Fruit fly (Drosophila melanogaster) whole organism, embryonic: ENCODE results near the gene CG8952.

Experiments used
- BEAF-32 ChIP-seq: fragments of 200-800 bp; sonication (Bioruptor generic); optimal IDR thresholded peaks from 3 replicates; lab custom pipeline; 2017; ENCODE audit warnings: missing biosample characterization, missing genetic modification characterization, mild to moderate bottlenecking, moderate library complexity, missing genetic modification reagents
- CG1024 ChIP-seq: fragments of 200-800 bp; sonication (Bioruptor generic); IDR thresholded peaks from 2 replicates; pipeline ENCODE4 v1.3.6; 2022; ENCODE audit warnings: missing biosample characterization, missing genetic modification characterization
- CG10654 ChIP-seq: fragments of 200-800 bp; sonication (Bioruptor generic); optimal IDR thresholded peaks from 2 replicates; lab custom pipeline; 2016; ENCODE audit warnings: missing biosample characterization, missing genetic modification characterization
- CG11695 ChIP-seq: fragments of 200-800 bp; sonication (Bioruptor generic); IDR thresholded peaks from 3 replicates; pipeline ENCODE4 v1.3.6; 2022; ENCODE audit warnings: missing biosample characterization, missing genetic modification characterization
- CG12744 ChIP-seq: fragments of 200-800 bp; sonication (Bioruptor generic); optimal IDR thresholded peaks from 2 replicates; lab custom pipeline; 2016; ENCODE audit warnings: missing biosample characterization, missing genetic modification characterization
- CG13287 ChIP-seq: fragments of 200-800 bp; sonication (Bioruptor generic); IDR thresholded peaks from 2 replicates; pipeline ENCODE4 v1.3.6; 2022; ENCODE audit warnings: missing biosample characterization, missing genetic modification characterization; ENCODE audit not compliant: partially characterized antibody
- CG14014 ChIP-seq: fragments of 200-800 bp; sonication (Bioruptor generic); IDR thresholded peaks from 2 replicates; pipeline ENCODE4 v1.3.6; 2022; ENCODE audit warnings: missing biosample characterization, missing genetic modification characterization
- CG15514 ChIP-seq: fragments of 200-800 bp; sonication (Bioruptor generic); optimal IDR thresholded peaks from 3 replicates; lab custom pipeline; 2017; ENCODE audit warnings: missing biosample characterization, missing genetic modification characterization, mild to moderate bottlenecking, moderate library complexity, missing genetic modification reagents
- CG16813 ChIP-seq: fragments of 200-800 bp; sonication (Bioruptor generic); IDR thresholded peaks from 3 replicates; pipeline ENCODE4 v1.3.6; 2022; ENCODE audit warnings: missing biosample characterization, missing genetic modification characterization; ENCODE audit not compliant: partially characterized antibody
- CG2116 ChIP-seq: fragments of 200-800 bp; sonication (Bioruptor generic); optimal IDR thresholded peaks from 3 replicates; lab custom pipeline; 2018; ENCODE audit warnings: missing biosample characterization, mild to moderate bottlenecking, missing genetic modification characterization
- CG3163 ChIP-seq: fragments of 200-800 bp; sonication (Bioruptor generic); optimal IDR thresholded peaks from 3 replicates; lab custom pipeline; 2016; ENCODE audit warnings: missing biosample characterization, missing genetic modification characterization
- CG34224 ChIP-seq: fragments of 200-800 bp; sonication (Bioruptor generic); IDR thresholded peaks from 3 replicates; pipeline ENCODE4 v1.3.6; 2022; ENCODE audit warnings: missing biosample characterization, missing genetic modification characterization; ENCODE audit not compliant: partially characterized antibody
- CG34376 ChIP-seq: fragments of 200-800 bp; sonication (Bioruptor generic); optimal IDR thresholded peaks from 2 replicates; lab custom pipeline; 2018; ENCODE audit warnings: missing biosample characterization, mild to moderate bottlenecking, missing genetic modification characterization
- CG3726 ChIP-seq: fragments of 200-800 bp; sonication (Bioruptor generic); IDR thresholded peaks from 3 replicates; pipeline ENCODE4, ENCODE4 v1.3.6; 2022; ENCODE audit warnings: missing biosample characterization, missing genetic modification characterization
- CG5953 ChIP-seq: fragments of 200-800 bp; sonication (Bioruptor generic); IDR thresholded peaks from 2 replicates; pipeline ENCODE4 v1.3.6; 2022; ENCODE audit warnings: missing biosample characterization, missing genetic modification characterization
- CG6272 ChIP-seq: fragments of 200-800 bp; sonication (Bioruptor generic); IDR thresholded peaks from 2 replicates; pipeline ENCODE4 v1.3.6; 2022; ENCODE audit warnings: missing biosample characterization, missing genetic modification characterization
- CG8765 ChIP-seq: fragments of 200-800 bp; sonication (Bioruptor generic); IDR thresholded peaks from 2 replicates; pipeline ENCODE4 v1.3.6; 2022; ENCODE audit warnings: missing biosample characterization, missing genetic modification characterization
- CG8924 ChIP-seq: fragments of 200-800 bp; optimal IDR thresholded peaks from 3 replicates; lab custom pipeline; 2019; ENCODE audit warnings: missing biosample characterization, mild to moderate bottlenecking, missing genetic modification characterization, moderate library complexity
- CG9437 ChIP-seq: fragments of 200-800 bp; sonication (Bioruptor generic); optimal IDR thresholded peaks from 2 replicates; lab custom pipeline; 2018; ENCODE audit warnings: missing biosample characterization, mild to moderate bottlenecking, missing genetic modification characterization
- Dll ChIP-seq: fragments of 200-800 bp; sonication (Bioruptor generic); IDR thresholded peaks from 4 replicates; pipeline ENCODE4 v1.3.6; 2022; ENCODE audit warnings: missing biosample characterization, missing genetic modification characterization; ENCODE audit not compliant: partially characterized antibody
- Dref ChIP-seq: fragments of 200-800 bp; sonication (Bioruptor generic); IDR thresholded peaks from 2 replicates; pipeline ENCODE4 v1.3.6; 2022; ENCODE audit warnings: missing biosample characterization, missing genetic modification characterization
- Hand ChIP-seq: fragments of 200-800 bp; sonication (Bioruptor generic); optimal IDR thresholded peaks from 2 replicates; lab custom pipeline; 2017; ENCODE audit warnings: mild to moderate bottlenecking, missing biosample characterization, missing genetic modification reagents, missing genetic modification characterization
- Hr78 ChIP-seq, 2 experiments: fragments of 200-800 bp in 1 of 2; fragments of >200 bp in 1 of 2; sonication (Bioruptor generic) in 1 of 2; optimal IDR thresholded peaks; 2 replicates each; lab custom pipeline; 2017 to 2019; ENCODE audit warnings: missing biosample characterization in 2 of 2, missing genetic modification characterization in 2 of 2, mild to moderate bottlenecking in 1 of 2, moderate library complexity in 1 of 2
- MBD-R2 ChIP-seq: fragments of 200-800 bp; sonication (Bioruptor generic); IDR thresholded peaks from 2 replicates; pipeline ENCODE4 v1.3.6; 2022; ENCODE audit warnings: missing biosample characterization, missing genetic modification characterization
- MESR4 ChIP-seq: fragments of 200-800 bp; sonication (Bioruptor generic); optimal IDR thresholded peaks from 2 replicates; lab custom pipeline; 2018; ENCODE audit warnings: missing biosample characterization, mild to moderate bottlenecking, missing genetic modification characterization, moderate library complexity
- Nf-YA ChIP-seq: fragments of 200-800 bp; sonication (Bioruptor generic); IDR thresholded peaks from 2 replicates; pipeline ENCODE4 v1.3.6; 2022; ENCODE audit warnings: missing biosample characterization, missing genetic modification characterization
- Pdp1 ChIP-seq, 2 experiments: fragments of 200-800 bp; sonication (Bioruptor generic); optimal IDR thresholded peaks; 3 replicates each; lab custom pipeline; 2016; ENCODE audit warnings: missing biosample characterization in 2 of 2, missing genetic modification characterization in 2 of 2, mild to moderate bottlenecking in 1 of 2, moderate library complexity in 1 of 2
- Scr ChIP-seq: fragments of 200-800 bp; sonication (Bioruptor generic); IDR thresholded peaks from 2 replicates; pipeline ENCODE4 v1.3.6; 2022; ENCODE audit warnings: missing biosample characterization, missing genetic modification characterization; ENCODE audit not compliant: partially characterized antibody
- Side ChIP-seq: fragments of 200-800 bp; sonication (Bioruptor generic); optimal IDR thresholded peaks from 2 replicates; lab custom pipeline; 2016; ENCODE audit warnings: missing biosample characterization, missing genetic modification characterization
- bowl ChIP-seq: fragments of 200-800 bp; sonication (Bioruptor generic); IDR thresholded peaks from 2 replicates; pipeline ENCODE4 v1.3.6; 2022; ENCODE audit warnings: missing biosample characterization, missing genetic modification characterization
- cato ChIP-seq: fragments of 200-800 bp; sonication (Bioruptor generic); optimal IDR thresholded peaks from 2 replicates; lab custom pipeline; 2016; ENCODE audit warnings: missing biosample characterization, missing genetic modification characterization, borderline replicate concordance
- dm ChIP-seq: fragments of 200-800 bp; sonication (Bioruptor generic); optimal IDR thresholded peaks from 3 replicates; lab custom pipeline; 2016; ENCODE audit warnings: missing biosample characterization, missing genetic modification characterization
- dpn ChIP-seq, 2 experiments: fragments of 200-800 bp; sonication (Bioruptor generic); optimal IDR thresholded peaks; 3 replicates each; lab custom pipeline; 2016; ENCODE audit warnings: missing biosample characterization in 2 of 2, missing genetic modification characterization in 2 of 2
- gfzf ChIP-seq: fragments of 200-800 bp; sonication (Bioruptor generic); optimal IDR thresholded peaks from 2 replicates; lab custom pipeline; 2016; ENCODE audit warnings: missing biosample characterization, mild to moderate bottlenecking, missing genetic modification characterization, moderate library complexity
- inv ChIP-seq: fragments of 200-800 bp; sonication (Bioruptor generic); IDR thresholded peaks from 2 replicates; pipeline ENCODE4 v1.3.6; 2022; ENCODE audit warnings: missing biosample characterization, missing genetic modification characterization; ENCODE audit not compliant: partially characterized antibody
- nerfin-2 ChIP-seq: fragments of 200-800 bp; sonication (Bioruptor generic); IDR thresholded peaks from 2 replicates; pipeline ENCODE4 v1.3.6; 2022; ENCODE audit warnings: missing biosample characterization, missing genetic modification characterization; ENCODE audit not compliant: partially characterized antibody
- nmo ChIP-seq: fragments of 200-800 bp; sonication (Bioruptor generic); optimal IDR thresholded peaks from 2 replicates; lab custom pipeline; 2018; ENCODE audit warnings: missing biosample characterization, mild to moderate bottlenecking, missing genetic modification characterization, moderate library complexity
- pfk ChIP-seq: fragments of 200-800 bp; sonication (Bioruptor generic); optimal IDR thresholded peaks from 2 replicates; lab custom pipeline; 2018; ENCODE audit warnings: missing biosample characterization, mild to moderate bottlenecking, missing genetic modification characterization, moderate library complexity
- pros ChIP-seq: fragments of 200-800 bp; sonication (Bioruptor generic); optimal IDR thresholded peaks from 3 replicates; lab custom pipeline; 2019; ENCODE audit warnings: missing biosample characterization, mild to moderate bottlenecking, missing genetic modification characterization, moderate library complexity
- scrt ChIP-seq: fragments of 200-800 bp; sonication (Bioruptor generic); optimal IDR thresholded peaks from 2 replicates; lab custom pipeline; 2018; ENCODE audit warnings: missing biosample characterization, mild to moderate bottlenecking, missing genetic modification characterization, moderate library complexity
- sens ChIP-seq: fragments of 200-800 bp; sonication (Bioruptor generic); peaks from one replicate; lab custom pipeline; 2016; ENCODE audit warnings: missing biosample characterization, missing genetic modification characterization
- slbo ChIP-seq: fragments of 200-800 bp; sonication (Bioruptor generic); IDR thresholded peaks from 2 replicates; pipeline ENCODE4 v1.3.6; 2022; ENCODE audit warnings: missing biosample characterization, missing genetic modification characterization
- so ChIP-seq: fragments of 200-800 bp; sonication (Bioruptor generic); IDR thresholded peaks from 3 replicates; pipeline ENCODE4 v1.3.6; 2022; ENCODE audit warnings: missing biosample characterization, missing genetic modification characterization
- sqz ChIP-seq: fragments of 200-800 bp; sonication (Bioruptor generic); optimal IDR thresholded peaks from 3 replicates; lab custom pipeline; 2018; ENCODE audit warnings: missing biosample characterization, mild to moderate bottlenecking, missing genetic modification characterization
- stc ChIP-seq: fragments of 200-800 bp; sonication (Bioruptor generic); IDR thresholded peaks from 2 replicates; pipeline ENCODE4 v1.3.6; 2022; ENCODE audit warnings: missing biosample characterization, missing genetic modification characterization
- stwl ChIP-seq: fragments of 200-800 bp; sonication (Bioruptor generic); optimal IDR thresholded peaks from 3 replicates; lab custom pipeline; 2018; ENCODE audit warnings: missing biosample characterization, mild to moderate bottlenecking, missing genetic modification characterization, moderate library complexity

Gene CG8952

dm6 chrX:15762723-15763122 lies 3.5 kb downstream of the CG8952 start, which contains the start of gene Polr3A (continued):
- TF ChIP-seq so (GFP tag; lab: Robert Waterston, UW) (no peak), nmo (no peak), CG3726 (no peak), Hand (GFP tag; lab: Kevin White, UChicago) (no peak), BEAF-32 (GFP tag; lab: Kevin White, UChicago) (peak; percentile 66), CG3163 (no peak), Side (GFP tag; lab: Kevin White, UChicago) (no peak), pfk (GFP tag; lab: Kevin White, UChicago) (peak; percentile 82), CG8765 (GFP tag; lab: Robert Waterston, UW) (no peak), Nf-YA (GFP tag; lab: Robert Waterston, UW) (no peak), dm (peak; percentile 27), CG6272 (GFP tag; lab: Robert Waterston, UW) (no peak)

dm6 chrX:15761298-15761640 lies 5.0 kb downstream of the CG8952 start:
- no peak for TF ChIP-seq CG14014 (GFP tag; lab: Robert Waterston, UW)
- no peak for TF ChIP-seq CG12744
- TF ChIP-seq CG9437 = no peak
- TF ChIP-seq CG34376 = no peak
- peak; percentile 32; the same call in 1 of the 2 replicates for TF ChIP-seq Scr
- TF ChIP-seq MESR4 = peak; percentile 53
- no peak for TF ChIP-seq pros (GFP tag; lab: Kevin White, UChicago)
- peak; percentile 11; the same call in 1 of the 2 replicates for TF ChIP-seq CG13287 (GFP tag; lab: Robert Waterston, UW)
- TF ChIP-seq nerfin-2 = no peak
- TF ChIP-seq inv = 0 out of 2 replicates have a peak, but pooled peaks have one; percentile 4
- peak; percentile 46 for TF ChIP-seq MBD-R2 (GFP tag; lab: Robert Waterston, UW)
- TF ChIP-seq Pdp1 (GFP tag; optimal IDR thresholded peaks at IDR 0.05; lab: Kevin White, UChicago) = peak in 1 of 2 experiments; percentile 87
- peak; percentile 55; the same call in 3 of the 4 replicates for TF ChIP-seq Dll (GFP tag; lab: Robert Waterston, UW)

- TF ChIP-seq CG34224 (peak; percentile 87), gfzf (peak; percentile 35), dpn (GFP tag; optimal IDR thresholded peaks at IDR 0.05; lab: Kevin White, UChicago) (no peak), scrt (GFP tag; lab: Kevin White, UChicago) (peak; percentile 61), Dref (peak; percentile 93), Dll (GFP tag; lab: Robert Waterston, UW) (peak; percentile 85; the same call in 3 of the 4 replicates), CG10654 (GFP tag; lab: Kevin White, UChicago) (no peak), CG11695 (GFP tag; lab: Robert Waterston, UW) (0 out of 3 replicates have a peak, but pooled peaks have one; percentile 22), CG15514 (peak; percentile 19), inv (peak; percentile 88), Hr78 (GFP tag; optimal IDR thresholded peaks at IDR 0.05; lab: Kevin White, UChicago) (peak in 1 of 2 experiments; percentile 23), CG8924 (tag; lab: Kevin White, UChicago) (peak; percentile 30), stwl (tag; lab: Kevin White, UChicago) (peak; percentile 16), slbo (GFP tag; lab: Robert Waterston, UW) (no peak), stc (GFP tag; lab: Robert Waterston, UW) (no peak), pfk (GFP tag; lab: Kevin White, UChicago) (peak; percentile 89), sens (peak; percentile 58), sqz (GFP tag; lab: Kevin White, UChicago) (peak; percentile 52), cato (GFP tag; lab: Kevin White, UChicago) (no peak), CG1024 (GFP tag; lab: Robert Waterston, UW) (peak; percentile 11; the same call in 1 of the 2 replicates), bowl (GFP tag; lab: Robert Waterston, UW) (no peak), CG5953 (GFP tag; lab: Robert Waterston, UW) (no peak), CG2116 (peak; percentile 47), CG16813 (GFP tag; lab: Robert Waterston, UW) (peak; percentile 92)
Observed at dm6 chrX:15760447-15761297, 5.6 kb downstream of the CG8952 start, which contains the start of the genes Graf and mRpL3. Gene Graf, minus strand, starts transcription at chrX:15760733. Gene mRpL3, plus strand, starts transcription at chrX:15761248.
